Worm (Caenorhabditis elegans): Measurements from ENCODE around the gene ZC373.3.

Gene ZC373.3

DNA sequence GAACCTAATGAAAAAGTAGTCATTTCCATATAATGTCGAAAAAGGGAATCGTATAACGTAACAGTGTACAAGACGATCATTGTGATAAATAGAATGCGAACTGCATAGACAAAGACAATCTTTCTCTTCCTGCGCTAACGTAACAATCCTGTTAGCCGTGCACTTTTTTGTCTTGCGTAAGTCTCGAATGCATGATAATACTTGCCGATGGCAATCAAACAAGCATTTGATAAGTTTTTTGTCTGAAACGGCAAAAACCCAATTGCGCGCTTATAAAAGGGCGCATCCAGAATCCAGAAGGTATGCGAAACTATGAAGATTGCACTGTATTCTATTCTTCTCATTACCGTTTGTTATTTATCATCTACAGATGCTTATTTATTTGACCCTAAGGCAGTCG, 14.7 kb downstream of the ZC373.3 start, which contains the start of gene dao-4 (continued):
- no peak for TF ChIP-seq sea-2 (GFP tag; IDR thresholded peaks at IDR 0.05)
- TF ChIP-seq rec-8 (tag; optimal IDR thresholded peaks at IDR 0.05): no peak

DNA sequence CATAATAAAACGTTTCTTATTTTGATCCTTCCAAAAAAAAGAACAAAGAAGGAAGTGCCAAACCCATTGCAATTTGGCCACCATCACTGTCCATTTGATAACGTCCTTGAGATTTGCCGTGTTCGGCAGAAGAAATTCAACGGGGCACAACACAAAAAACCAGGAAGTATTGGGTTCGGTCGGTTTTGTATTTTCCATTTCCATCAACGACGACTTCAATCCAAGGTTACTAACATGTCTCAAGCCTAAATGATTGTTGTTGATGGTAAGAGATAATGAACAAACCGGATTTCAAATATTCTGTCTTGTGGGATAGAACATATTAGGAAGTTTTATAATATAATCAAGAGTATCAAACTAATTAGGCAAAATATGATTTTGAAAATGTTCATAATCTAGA, 16.0 kb downstream of the ZC373.3 start:
- no peak for TF ChIP-seq C17E4.6 (GFP tag; IDR thresholded peaks at IDR 0.05)
- TF ChIP-seq ekl-4 (GFP tag; IDR thresholded peaks at IDR 0.05): no peak
- TF ChIP-seq hsf-1 (GFP tag; IDR thresholded peaks at IDR 0.05): no peak
- TF ChIP-seq mes-4 (tag; optimal IDR thresholded peaks at IDR 0.05): no peak
- TF ChIP-seq F37B4.10 (GFP tag; IDR thresholded peaks at IDR 0.05): no peak
- no peak for TF ChIP-seq C06A6.2 (GFP tag; conservative IDR thresholded peaks at IDR 0.05)
- no peak for TF ChIP-seq K11D2.4 (GFP tag; IDR thresholded peaks at IDR 0.05)
- TF ChIP-seq sdz-38 (tag; optimal IDR thresholded peaks at IDR 0.05): no peak
- no peak for TF ChIP-seq akir-1 (GFP tag; optimal IDR thresholded peaks at IDR 0.05)
- no peak for TF ChIP-seq F55B11.4 (tag; optimal IDR thresholded peaks at IDR 0.05; ENCODE audit: borderline replicate concordance, insufficient read depth)
- no peak for TF ChIP-seq athp-1 (tag; optimal IDR thresholded peaks at IDR 0.05)
- no peak for TF ChIP-seq hrde-1 (tag; optimal IDR thresholded peaks at IDR 0.05; ENCODE audit: borderline replicate concordance)
- no peak for TF ChIP-seq hlh-26 (GFP tag; conservative IDR thresholded peaks at IDR 0.05)
- no peak for TF ChIP-seq mel-28 (tag; optimal IDR thresholded peaks at IDR 0.05; ENCODE audit: borderline replicate concordance)
- no peak for TF ChIP-seq F57C9.4 (tag; optimal IDR thresholded peaks at IDR 0.05)
- no peak for TF ChIP-seq D2030.7 (GFP tag; IDR thresholded peaks at IDR 0.05)
- TF ChIP-seq attf-3 (GFP tag; conservative IDR thresholded peaks at IDR 0.05): no peak
- no peak for TF ChIP-seq ceh-40 (GFP tag; IDR thresholded peaks at IDR 0.05)

DNA sequence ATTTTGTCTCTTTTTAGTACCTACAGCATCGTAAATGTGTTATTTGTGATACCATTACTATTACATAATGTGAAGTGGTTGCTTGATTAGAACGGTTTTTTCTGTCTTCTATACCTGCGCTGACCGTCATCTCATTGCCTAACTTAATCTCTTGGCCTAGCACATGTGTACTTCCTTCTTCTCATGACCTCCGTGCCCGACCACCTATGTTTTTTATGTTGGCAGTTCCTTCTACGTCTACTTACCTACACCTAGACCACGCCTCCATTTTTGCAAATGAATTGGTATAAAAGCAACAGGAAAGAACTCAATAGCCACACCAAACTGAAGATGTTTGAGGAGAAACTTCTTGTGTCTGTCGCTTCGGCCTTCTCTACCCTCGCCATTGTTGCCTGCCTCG, 17.0 kb downstream of the ZC373.3 start, which contains the start of gene col-176:
Gene col-176, plus strand, starts transcription at position 301 of the 400 bp plus-strand sequence.
- TF ChIP-seq athp-1 (tag; optimal IDR thresholded peaks at IDR 0.05) (no peak), cebp-1 (GFP tag; IDR thresholded peaks at IDR 0.05) (no peak), cebp-1 (tag; optimal IDR thresholded peaks at IDR 0.05) (no peak), F33H1.4 (GFP tag; IDR thresholded peaks at IDR 0.05) (no peak), ets-4 (GFP tag; optimal IDR thresholded peaks at IDR 0.05) (no peak), K11D2.4 (GFP tag; IDR thresholded peaks at IDR 0.05) (no peak), rcor-1 (GFP tag; IDR thresholded peaks at IDR 0.05) (no peak), D2030.7 (GFP tag; IDR thresholded peaks at IDR 0.05) (no peak), madf-6 (GFP tag; IDR thresholded peaks at IDR 0.05) (no peak), let-526 (GFP tag; IDR thresholded peaks at IDR 0.05) (no peak), die-1 (tag; optimal IDR thresholded peaks at IDR 0.05) (no peak), Y56A3A.18 (GFP tag; IDR thresholded peaks at IDR 0.05) (no peak), B0261.1 (tag; optimal IDR thresholded peaks at IDR 0.05) (no peak), ztf-25 (GFP tag; IDR thresholded peaks at IDR 0.05) (no peak), snpc-3.4 (tag; optimal IDR thresholded peaks at IDR 0.05) (no peak), zim-3 (tag; optimal IDR thresholded peaks at IDR 0.05) (no peak), Y53G8AR.9 (GFP tag; conservative IDR thresholded peaks at IDR 0.05) (no peak), ztf-26 (tag; optimal IDR thresholded peaks at IDR 0.05) (no peak), zfh-2 (GFP tag; conservative IDR thresholded peaks at IDR 0.05) (no peak), ama-1 (optimal IDR thresholded peaks at IDR 0.05) (no peak), ama-1 (GFP tag; optimal IDR thresholded peaks at IDR 0.05) (no peak)
